Worm (Caenorhabditis elegans): Measurements from ENCODE around the gene F22E5.17.

ce11 chrII:2719212-2719611, 41.4 kb downstream of the F22E5.17 start:
- no peak for TF ChIP-seq ceh-24 (tag; optimal IDR thresholded peaks at IDR 0.05)
- TF ChIP-seq nfya-1 (tag; optimal IDR thresholded peaks at IDR 0.05) = no peak
- no peak for TF ChIP-seq fkh-10 (GFP tag; optimal IDR thresholded peaks at IDR 0.05)
- no peak for TF ChIP-seq zip-5 (tag; optimal IDR thresholded peaks at IDR 0.05)
- no peak for TF ChIP-seq C38D4.7 (GFP tag; optimal IDR thresholded peaks at IDR 0.05)
- TF ChIP-seq ceh-14 (tag; optimal IDR thresholded peaks at IDR 0.05) = no peak
- no peak for TF ChIP-seq unc-86 (tag; optimal IDR thresholded peaks at IDR 0.05)
- TF ChIP-seq rnt-1 (tag; optimal IDR thresholded peaks at IDR 0.05) = no peak
- TF ChIP-seq pag-3 (tag; optimal IDR thresholded peaks at IDR 0.05; ENCODE audit: borderline replicate concordance) = no peak
